Worm (Caenorhabditis elegans) whole organism, L3 larva: ENCODE data around the gene chin-1.

Source experiments
- ama-1 ChIP-seq: fragments of 150-350 bp; optimal IDR thresholded peaks from 2 replicates; lab custom pipeline; 2018
- ceh-16 ChIP-seq: sonication (generic microtip); optimal IDR thresholded peaks from 2 replicates; lab custom pipeline; 2017; ENCODE audit warnings: missing biosample characterization, missing genetic modification characterization
- nfya-1 ChIP-seq: sonication (generic microtip); optimal IDR thresholded peaks from 2 replicates; lab custom pipeline; 2017; ENCODE audit warnings: missing genetic modification characterization, mild to moderate bottlenecking, missing compliant biosample characterization, antibody characterized with exemption, moderate library complexity; ENCODE audit not compliant: insufficient read depth
- nhr-237 ChIP-seq: fragments of 150-350 bp; optimal IDR thresholded peaks from 2 replicates; lab custom pipeline; 2014; ENCODE audit warnings: missing biosample characterization, missing genetic modification characterization
- nhr-43 ChIP-seq: sonication (generic microtip); optimal IDR thresholded peaks from 2 replicates; lab custom pipeline; 2016; ENCODE audit warnings: mild to moderate bottlenecking, missing genetic modification characterization, missing compliant biosample characterization; ENCODE audit not compliant: poor library complexity, severe bottlenecking
- zag-1 ChIP-seq: fragments of 150-350 bp; optimal IDR thresholded peaks from 2 replicates; lab custom pipeline; 2014; ENCODE audit warnings: missing biosample characterization, missing genetic modification characterization

DNA sequence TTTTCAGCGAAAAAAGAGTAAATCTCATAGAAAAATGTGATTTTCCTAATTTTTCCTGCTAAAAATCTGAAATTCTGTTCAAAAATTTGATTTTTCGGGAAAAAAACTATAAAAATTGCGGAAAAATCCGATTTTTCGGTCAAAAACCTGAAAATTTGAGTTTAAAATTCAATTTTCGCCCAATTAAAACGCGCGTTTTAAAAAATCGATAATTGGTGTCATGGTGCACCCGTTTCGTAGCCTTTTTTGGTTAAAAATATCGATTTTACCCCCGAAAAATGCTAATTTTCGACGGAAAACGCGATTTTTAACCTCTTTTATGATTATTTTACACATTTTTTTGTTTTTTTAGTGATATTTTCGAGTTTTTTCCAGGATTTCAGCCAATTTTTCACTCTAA lies 48.0 kb upstream of the chin-1 start:
- TF ChIP-seq zag-1: no peak
- no peak for TF ChIP-seq ceh-16 (tag; lab: Kevin White, UChicago)
- no peak for TF ChIP-seq nhr-237 (tag; lab: Kevin White, UChicago)
- TF ChIP-seq ama-1 (lab: Kevin White, UChicago): no peak
- no peak for TF ChIP-seq nfya-1
- TF ChIP-seq nhr-43: no peak
